Fruit fly (Drosophila melanogaster): ENCODE data around the gene CG9147.

- TF ChIP-seq CG1620 (GFP tag; optimal IDR thresholded peaks at IDR 0.05) (no peak), CG11617 (GFP tag; optimal IDR thresholded peaks at IDR 0.05) (no peak), kay (GFP tag; ENCODE audit: borderline replicate concordance) (no peak), CG7045 (GFP tag; optimal IDR thresholded peaks at IDR 0.05) (no peak)
These were observed 16.4 kb downstream of the CG9147 start, which contains the start of gene Kr-h1 for dm6 chr2L:6082157-6082645.
